Worm (Caenorhabditis elegans) whole organism, L4 larva: ENCODE results near the gene F46B6.5.

ENCODE experiments used
- F26F4.8 ChIP-seq: fragments of 200-800 bp; sonication (Bioruptor generic); conservative IDR thresholded peaks from 2 replicates; pipeline ENCODE4 v1.3.6; 2022; ENCODE audit warnings: missing genetic modification characterization, missing compliant biosample characterization
- F37D6.2 ChIP-seq: sonication (generic microtip); optimal IDR thresholded peaks from 2 replicates; lab custom pipeline; 2016; ENCODE audit warnings: mild to moderate bottlenecking, missing genetic modification characterization, missing compliant biosample characterization
- F44E2.7 ChIP-seq: fragments of 200-800 bp; sonication (Bioruptor generic); IDR thresholded peaks from 2 replicates; pipeline ENCODE4 v2.1.2; 2022; ENCODE audit warnings: missing genetic modification characterization, missing compliant biosample characterization
- T26A8.4 ChIP-seq: fragments of 200-800 bp; sonication (Bioruptor generic); IDR thresholded peaks from 2 replicates; pipeline ENCODE4 v1.3.6; 2022; ENCODE audit warnings: missing genetic modification characterization, missing compliant biosample characterization
- Y5F2A.4 ChIP-seq: fragments of 200-800 bp; sonication (Bioruptor generic); optimal IDR thresholded peaks from 2 replicates; lab custom pipeline; 2018; ENCODE audit warnings: mild to moderate bottlenecking, missing genetic modification characterization, missing compliant biosample characterization
- ZK337.2 ChIP-seq: fragments of 200-800 bp; sonication (Bioruptor generic); IDR thresholded peaks from 2 replicates; pipeline ENCODE4 v1.3.6; 2022; ENCODE audit warnings: missing genetic modification reagents, missing genetic modification characterization, missing compliant biosample characterization
- ZK546.5 ChIP-seq, 2 experiments: sonication (generic microtip); optimal IDR thresholded peaks; 2 replicates each; lab custom pipeline; 2017; ENCODE audit warnings: missing biosample characterization in 2 of 2, missing genetic modification characterization in 2 of 2
- aly-2 ChIP-seq: sonication (generic microtip); optimal IDR thresholded peaks from 2 replicates; lab custom pipeline; 2018; ENCODE audit warnings: missing biosample characterization, missing genetic modification characterization
- ama-1 ChIP-seq: fragments of 150-350 bp; optimal IDR thresholded peaks from 2 replicates; lab custom pipeline; 2014; ENCODE audit warnings: inconsistent platforms, mixed read lengths
- attf-4 ChIP-seq: sonication (generic microtip); optimal IDR thresholded peaks from 3 replicates; lab custom pipeline; 2017; ENCODE audit warnings: missing biosample characterization, missing genetic modification characterization
- ceh-20 ChIP-seq: fragments of 200-800 bp; sonication (Bioruptor generic); IDR thresholded peaks from 2 replicates; pipeline ENCODE4 v1.3.6; 2022; ENCODE audit warnings: missing genetic modification reagents, missing genetic modification characterization, missing compliant biosample characterization
- ceh-28 ChIP-seq: fragments of 150-350 bp; optimal IDR thresholded peaks from 2 replicates; lab custom pipeline; 2014; ENCODE audit warnings: missing biosample characterization, missing genetic modification reagents, missing genetic modification characterization
- ceh-44 ChIP-seq: fragments of 200-800 bp; sonication (Bioruptor generic); IDR thresholded peaks from 2 replicates; pipeline ENCODE4 v1.3.6; 2022; ENCODE audit warnings: missing genetic modification reagents, missing genetic modification characterization, missing compliant biosample characterization
- daf-8 ChIP-seq: fragments of 200-800 bp; sonication (Bioruptor generic); IDR thresholded peaks from 2 replicates; pipeline ENCODE4 v1.3.6; 2022; ENCODE audit warnings: missing genetic modification characterization, missing compliant biosample characterization
- dmd-8 ChIP-seq: fragments of 200-800 bp; sonication (Bioruptor generic); IDR thresholded peaks from 2 replicates; pipeline ENCODE4 v1.3.6; 2022; ENCODE audit warnings: missing genetic modification characterization, missing compliant biosample characterization
- dmd-9 ChIP-seq: fragments of 200-800 bp; sonication (Bioruptor generic); IDR thresholded peaks from 2 replicates; pipeline ENCODE4 v1.3.6; 2022; ENCODE audit warnings: missing genetic modification reagents, missing genetic modification characterization, missing compliant biosample characterization
- dpl-1 ChIP-seq: fragments of 150-350 bp; optimal IDR thresholded peaks from 2 replicates; lab custom pipeline; 2014; ENCODE audit warnings: missing biosample characterization, missing genetic modification reagents, missing genetic modification characterization
- dve-1 ChIP-seq: sonication (generic microtip); optimal IDR thresholded peaks from 2 replicates; lab custom pipeline; 2017; ENCODE audit warnings: antibody characterized with exemption, mild to moderate bottlenecking, missing genetic modification characterization, missing compliant biosample characterization; ENCODE audit not compliant: insufficient read depth
- egl-27 ChIP-seq: sonication (generic microtip); optimal IDR thresholded peaks from 3 replicates; lab custom pipeline; 2017; ENCODE audit warnings: missing biosample characterization, missing genetic modification reagents, missing genetic modification characterization
- fkh-10 ChIP-seq: fragments of 150-350 bp; optimal IDR thresholded peaks from 2 replicates; lab custom pipeline; 2014; ENCODE audit warnings: missing biosample characterization, missing genetic modification reagents, missing genetic modification characterization
- hlh-11 ChIP-seq: fragments of 200-800 bp; sonication (Bioruptor generic); optimal IDR thresholded peaks from 2 replicates; lab custom pipeline; 2018; ENCODE audit warnings: mild to moderate bottlenecking, missing genetic modification characterization, missing compliant biosample characterization
- jun-1 ChIP-seq: fragments of 150-350 bp; optimal IDR thresholded peaks from 2 replicates; lab custom pipeline; 2014; ENCODE audit warnings: missing biosample characterization, missing genetic modification reagents, missing genetic modification characterization
- lin-1 ChIP-seq: fragments of 200-800 bp; sonication (Bioruptor generic); IDR thresholded peaks from 2 replicates; pipeline ENCODE4 v1.3.6; 2022; ENCODE audit warnings: missing genetic modification reagents, missing genetic modification characterization, missing compliant biosample characterization
- lin-15B ChIP-seq: fragments of 150-350 bp; sonication (generic microtip); optimal IDR thresholded peaks from 3 replicates; lab custom pipeline; 2014; ENCODE audit warnings: missing biosample characterization, missing genetic modification characterization
- lin-38 ChIP-seq: fragments of 200-800 bp; sonication (Bioruptor generic); IDR thresholded peaks from 2 replicates; pipeline ENCODE4 v1.3.6; 2022; ENCODE audit warnings: missing genetic modification reagents, missing genetic modification characterization, missing compliant biosample characterization
- lin-39 ChIP-seq: fragments of 150-350 bp; optimal IDR thresholded peaks from 2 replicates; lab custom pipeline; 2014; ENCODE audit warnings: missing biosample characterization, missing genetic modification reagents, missing genetic modification characterization
- lir-3 ChIP-seq: sonication (generic microtip); optimal IDR thresholded peaks from 2 replicates; lab custom pipeline; 2016; ENCODE audit warnings: mild to moderate bottlenecking, missing genetic modification characterization, missing compliant biosample characterization
- madf-5 ChIP-seq, 2 experiments: fragments of 200-800 bp; sonication (Bioruptor generic); IDR thresholded peaks; 2 replicates each; pipeline ENCODE4 v1.3.6; 2022; ENCODE audit warnings: missing compliant biosample characterization in 2 of 2, missing genetic modification characterization in 2 of 2
- mes-2 ChIP-seq: sonication (generic microtip); optimal IDR thresholded peaks from 2 replicates; lab custom pipeline; 2016; ENCODE audit warnings: missing genotype, mild to moderate bottlenecking, missing genetic modification characterization, missing compliant biosample characterization; ENCODE audit not compliant: poor library complexity, severe bottlenecking
- mxl-3 ChIP-seq: fragments of 200-800 bp; sonication (Bioruptor generic); optimal IDR thresholded peaks from 2 replicates; lab custom pipeline; 2018; ENCODE audit warnings: mild to moderate bottlenecking, missing genetic modification characterization, missing compliant biosample characterization
- nhr-11 ChIP-seq: fragments of 150-350 bp; optimal IDR thresholded peaks from 2 replicates; lab custom pipeline; 2014; ENCODE audit warnings: missing biosample characterization, missing genetic modification characterization
- nhr-111 ChIP-seq: fragments of 200-800 bp; sonication (Bioruptor generic); optimal IDR thresholded peaks from 2 replicates; lab custom pipeline; 2018; ENCODE audit warnings: mild to moderate bottlenecking, missing genetic modification characterization, missing compliant biosample characterization
- nhr-28 ChIP-seq: fragments of 150-350 bp; optimal IDR thresholded peaks from 2 replicates; lab custom pipeline; 2014; ENCODE audit warnings: missing biosample characterization, missing genetic modification characterization
- nhr-41 ChIP-seq: fragments of 200-800 bp; sonication (Bioruptor generic); IDR thresholded peaks from 2 replicates; pipeline ENCODE4 v1.3.6; 2022; ENCODE audit warnings: missing genetic modification reagents, missing genetic modification characterization, missing compliant biosample characterization
- nhr-6 ChIP-seq: fragments of 150-350 bp; optimal IDR thresholded peaks from 2 replicates; lab custom pipeline; 2014; ENCODE audit warnings: missing biosample characterization, missing genetic modification characterization
- nhr-77 ChIP-seq: fragments of 150-350 bp; optimal IDR thresholded peaks from 2 replicates; lab custom pipeline; 2014; ENCODE audit warnings: missing biosample characterization, missing genetic modification characterization
- pha-4 ChIP-seq, 2 experiments: fragments of 150-350 bp in 1 of 2; fragments of 200-800 bp in 1 of 2; sonication (Bioruptor generic) in 1 of 2; IDR thresholded peaks in 1 of 2; optimal IDR thresholded peaks in 1 of 2; 2 replicates each; pipeline versions ENCODE4 v1.3.6 to Lab custom; 2014 to 2022; ENCODE audit warnings: missing genetic modification characterization in 2 of 2, missing genetic modification reagents in 2 of 2, missing biosample characterization in 1 of 2, missing compliant biosample characterization in 1 of 2
- pqm-1 ChIP-seq: sonication (generic microtip); optimal IDR thresholded peaks from 2 replicates; lab custom pipeline; 2017; ENCODE audit warnings: missing biosample characterization, missing genetic modification characterization
- set-16 ChIP-seq: fragments of 200-800 bp; sonication (Bioruptor generic); IDR thresholded peaks from 2 replicates; pipeline ENCODE4 v1.3.6; 2022; ENCODE audit warnings: missing genetic modification reagents, missing genetic modification characterization, missing compliant biosample characterization
- skn-1 ChIP-seq: fragments of 150-350 bp; optimal IDR thresholded peaks from 2 replicates; lab custom pipeline; 2014; ENCODE audit warnings: missing biosample characterization, missing genetic modification characterization
- spr-1 ChIP-seq: sonication (generic microtip); optimal IDR thresholded peaks from 2 replicates; lab custom pipeline; 2016; ENCODE audit warnings: mild to moderate bottlenecking, missing genetic modification characterization, missing compliant biosample characterization
- tra-1 ChIP-seq: fragments of 200-800 bp; sonication (Bioruptor generic); IDR thresholded peaks from 2 replicates; pipeline ENCODE4 v1.3.6; 2022; ENCODE audit warnings: missing genetic modification reagents, missing genetic modification characterization, missing compliant biosample characterization
- unc-39 ChIP-seq: sonication (generic microtip); optimal IDR thresholded peaks from 2 replicates; lab custom pipeline; 2017; ENCODE audit warnings: missing biosample characterization, missing genetic modification characterization
- vab-7 ChIP-seq: fragments of 200-800 bp; sonication (Bioruptor generic); IDR thresholded peaks from 2 replicates; pipeline ENCODE4 v1.3.6; 2022; ENCODE audit warnings: missing genetic modification reagents, missing genetic modification characterization, missing compliant biosample characterization
- zfp-2 ChIP-seq: sonication (generic microtip); optimal IDR thresholded peaks from 2 replicates; lab custom pipeline; 2016; ENCODE audit warnings: mild to moderate bottlenecking, missing genetic modification characterization, missing compliant biosample characterization
- zfp-3 ChIP-seq: fragments of 200-800 bp; sonication (Bioruptor generic); conservative IDR thresholded peaks from 2 replicates; pipeline ENCODE4 v1.3.6; 2022; ENCODE audit warnings: missing genetic modification reagents, missing genetic modification characterization, missing compliant biosample characterization
- zip-2 ChIP-seq: fragments of 150-350 bp; optimal IDR thresholded peaks from 2 replicates; lab custom pipeline; 2014; ENCODE audit warnings: missing biosample characterization, missing genetic modification characterization
- ztf-11 ChIP-seq: fragments of 150-350 bp; optimal IDR thresholded peaks from 2 replicates; lab custom pipeline; 2014; ENCODE audit warnings: missing biosample characterization, missing genetic modification characterization
- ztf-7 ChIP-seq: fragments of 150-350 bp; optimal IDR thresholded peaks from 2 replicates; lab custom pipeline; 2014; ENCODE audit warnings: missing biosample characterization, missing genetic modification characterization

The F46B6.5 gene

DNA sequence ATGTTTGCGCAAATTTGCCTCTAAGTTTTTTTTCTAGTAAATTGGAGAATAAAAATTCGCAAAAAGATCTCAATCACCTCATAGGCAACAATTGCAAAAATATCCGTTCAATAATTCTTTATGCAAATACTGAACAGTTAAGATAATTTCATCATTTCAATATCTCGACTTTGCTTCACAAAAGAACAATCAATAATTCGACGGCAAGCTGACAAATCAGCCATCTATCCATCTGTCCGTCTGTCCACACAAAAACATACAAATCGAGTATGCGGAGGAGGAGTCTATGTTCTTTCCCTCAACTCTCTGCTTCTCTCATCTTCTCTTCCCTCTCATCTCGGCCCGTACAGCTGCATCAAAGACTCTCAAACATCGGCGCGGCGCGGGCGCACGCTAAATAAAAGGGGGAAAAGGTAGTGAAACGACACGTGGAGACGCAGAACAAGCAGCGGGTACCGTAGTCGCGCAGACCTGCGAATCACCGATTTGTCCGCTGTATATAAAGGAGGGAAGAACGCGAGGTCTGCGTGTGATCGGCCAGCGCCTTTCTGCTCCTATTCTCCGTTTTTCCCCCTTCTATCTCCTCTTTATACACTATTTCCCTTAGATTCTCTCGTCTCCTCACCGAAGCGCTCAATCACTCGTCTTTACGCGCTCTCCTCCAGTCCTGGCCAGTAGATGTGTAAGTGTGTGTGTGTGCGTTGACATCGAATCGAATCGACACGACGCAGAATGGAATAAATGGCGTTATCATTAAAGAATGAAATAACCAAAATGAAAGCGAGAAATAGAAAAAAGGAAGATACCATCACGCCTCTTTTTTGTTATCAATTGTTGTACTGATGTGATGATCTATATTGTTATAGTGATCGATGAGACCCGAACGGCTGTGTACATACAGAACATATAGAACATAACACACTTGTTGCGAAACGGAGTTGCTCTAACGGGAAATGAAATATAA, 51.8 kb downstream of the F46B6.5 start (continued):
- TF ChIP-seq nhr-11 (tag; lab: Kevin White, UChicago) (peak; percentile 97), zfp-2 (tag; lab: Kevin White, UChicago) (peak; percentile 77), F26F4.8 (no peak), lin-38 (GFP tag; lab: Robert Waterston, UW) (peak; percentile 68), mes-2 (tag; lab: Kevin White, UChicago) (peak; percentile 63), F37D6.2 (tag; lab: Kevin White, UChicago) (peak; percentile 90), nhr-6 (tag; lab: Kevin White, UChicago) (peak; percentile 78), ceh-44 (GFP tag; lab: Robert Waterston, UW) (peak; percentile 84; the same call in 1 of the 2 replicates), egl-27 (no peak), nhr-28 (tag; lab: Kevin White, UChicago) (peak; percentile 95), dmd-8 (peak; percentile 68; the same call in 1 of the 2 replicates), zip-2 (tag; lab: Kevin White, UChicago) (no peak), ceh-28 (tag; lab: Kevin White, UChicago) (peak; percentile 54), lin-39 (tag; lab: Kevin White, UChicago) (no peak), hlh-11 (tag; lab: Kevin White, UChicago) (peak; percentile 100), pqm-1 (tag; lab: Kevin White, UChicago) (peak; percentile 97), lir-3 (tag; lab: Kevin White, UChicago) (no peak), dve-1 (tag; lab: Kevin White, UChicago) (peak; percentile 96), mxl-3 (GFP tag; lab: Kevin White, UChicago) (peak; percentile 99), zfp-3 (peak; percentile 73; the same call in 1 of the 2 replicates), ceh-20 (GFP tag; lab: Robert Waterston, UW) (peak; percentile 87), jun-1 (tag; lab: Kevin White, UChicago) (peak; percentile 78), pha-4 (GFP tag; IDR thresholded peaks at IDR 0.05; lab: Robert Waterston, UW) (peak; percentile 83), pha-4 (tag; optimal IDR thresholded peaks at IDR 0.05; lab: Kevin White, UChicago) (peak; percentile 70), nhr-111 (no peak), ztf-7 (tag; lab: Kevin White, UChicago) (peak; percentile 42), lin-15B (tag; lab: Kevin White, UChicago) (no peak), vab-7 (GFP tag; lab: Robert Waterston, UW) (no peak; the same call in 1 of the 2 replicates), fkh-10 (GFP tag; lab: Kevin White, UChicago) (peak; percentile 89), ZK337.2 (GFP tag; lab: Robert Waterston, UW) (no peak), tra-1 (GFP tag; lab: Robert Waterston, UW) (peak; percentile 83), ama-1 (lab: Kevin White, UChicago) (peak; percentile 100), spr-1 (tag; lab: Kevin White, UChicago) (peak; percentile 89), aly-2 (tag; lab: Kevin White, UChicago) (no peak), Y5F2A.4 (GFP tag; lab: Kevin White, UChicago) (peak; percentile 4), lin-1 (GFP tag; lab: Robert Waterston, UW) (peak; percentile 22; the same call in 1 of the 2 replicates), nhr-77 (tag; lab: Kevin White, UChicago) (peak; percentile 89), daf-8 (no peak), unc-39 (tag; lab: Kevin White, UChicago) (no peak), ztf-11 (tag; lab: Kevin White, UChicago) (no peak), ZK546.5 (tag; optimal IDR thresholded peaks at IDR 0.05; lab: Kevin White, UChicago) (peak in 1 of 2 experiments; percentile 88), dmd-9 (peak; percentile 64; the same call in 1 of the 2 replicates), nhr-41 (GFP tag; lab: Robert Waterston, UW) (no peak), skn-1 (no peak), madf-5 (GFP tag; IDR thresholded peaks at IDR 0.05; lab: Robert Waterston, UW) (0 out of 4 replicates have a peak, but pooled peaks of 1 of the 2 experiments have one; percentile 1), T26A8.4 (peak; percentile 86), dpl-1 (GFP tag; lab: Kevin White, UChicago) (peak; percentile 64), set-16 (GFP tag; lab: Robert Waterston, UW) (peak; percentile 94), F44E2.7 (no peak), attf-4 (tag; lab: Kevin White, UChicago) (no peak)
